Worm (Caenorhabditis elegans) whole organism, early embryonic: ENCODE data around the gene snr-5.

Experiments used
- F13C5.2 ChIP-seq: sonication (generic microtip); optimal IDR thresholded peaks from 2 replicates; lab custom pipeline; 2017; ENCODE audit warnings: mild to moderate bottlenecking, missing genetic modification characterization, inconsistent platforms, missing compliant biosample characterization
- ama-1 ChIP-seq: fragments of 150-350 bp; optimal IDR thresholded peaks from 2 replicates; lab custom pipeline; 2014
- ceh-13 ChIP-seq: fragments of 200-800 bp; sonication (Bioruptor generic); optimal IDR thresholded peaks from 2 replicates; lab custom pipeline; 2018; ENCODE audit warnings: mild to moderate bottlenecking, missing genetic modification characterization, missing compliant biosample characterization
- ceh-36 ChIP-seq: sonication (generic microtip); optimal IDR thresholded peaks from 2 replicates; lab custom pipeline; 2016; ENCODE audit warnings: missing genetic modification characterization, inconsistent platforms, missing compliant biosample characterization
- ets-7 ChIP-seq: sonication (generic microtip); optimal IDR thresholded peaks from 2 replicates; lab custom pipeline; 2016; ENCODE audit warnings: missing genotype, missing genetic modification characterization, missing compliant biosample characterization
- flt-1 ChIP-seq: fragments of 200-800 bp; sonication (Bioruptor generic); IDR thresholded peaks from 2 replicates; pipeline ENCODE4 v1.3.6; 2022; ENCODE audit warnings: missing genetic modification characterization, missing compliant biosample characterization
- hmbx-1 ChIP-seq: sonication (generic microtip); optimal IDR thresholded peaks from 2 replicates; lab custom pipeline; 2016; ENCODE audit warnings: mild to moderate bottlenecking, missing genetic modification characterization, missing compliant biosample characterization
- hmg-4 ChIP-seq: fragments of 200-800 bp; sonication (Bioruptor generic); optimal IDR thresholded peaks from 2 replicates; lab custom pipeline; 2018; ENCODE audit warnings: mild to moderate bottlenecking, missing genetic modification characterization, missing compliant biosample characterization
- hnd-1 ChIP-seq: sonication (generic microtip); optimal IDR thresholded peaks from 2 replicates; lab custom pipeline; 2016; ENCODE audit warnings: missing genetic modification characterization, missing compliant biosample characterization
- sea-1 ChIP-seq: fragments of 200-800 bp; sonication (Bioruptor generic); conservative IDR thresholded peaks from 2 replicates; pipeline ENCODE4 v1.3.6; 2022; ENCODE audit warnings: missing genetic modification characterization, missing compliant biosample characterization
- tbx-37 ChIP-seq: fragments of 200-800 bp; sonication (Bioruptor generic); conservative IDR thresholded peaks from 2 replicates; pipeline ENCODE4 v1.3.6; 2022; ENCODE audit warnings: missing genetic modification reagents, missing genetic modification characterization, missing compliant biosample characterization
- tra-4 ChIP-seq: sonication (generic microtip); optimal IDR thresholded peaks from 2 replicates; lab custom pipeline; 2017; ENCODE audit warnings: missing genetic modification characterization, missing compliant biosample characterization

DNA sequence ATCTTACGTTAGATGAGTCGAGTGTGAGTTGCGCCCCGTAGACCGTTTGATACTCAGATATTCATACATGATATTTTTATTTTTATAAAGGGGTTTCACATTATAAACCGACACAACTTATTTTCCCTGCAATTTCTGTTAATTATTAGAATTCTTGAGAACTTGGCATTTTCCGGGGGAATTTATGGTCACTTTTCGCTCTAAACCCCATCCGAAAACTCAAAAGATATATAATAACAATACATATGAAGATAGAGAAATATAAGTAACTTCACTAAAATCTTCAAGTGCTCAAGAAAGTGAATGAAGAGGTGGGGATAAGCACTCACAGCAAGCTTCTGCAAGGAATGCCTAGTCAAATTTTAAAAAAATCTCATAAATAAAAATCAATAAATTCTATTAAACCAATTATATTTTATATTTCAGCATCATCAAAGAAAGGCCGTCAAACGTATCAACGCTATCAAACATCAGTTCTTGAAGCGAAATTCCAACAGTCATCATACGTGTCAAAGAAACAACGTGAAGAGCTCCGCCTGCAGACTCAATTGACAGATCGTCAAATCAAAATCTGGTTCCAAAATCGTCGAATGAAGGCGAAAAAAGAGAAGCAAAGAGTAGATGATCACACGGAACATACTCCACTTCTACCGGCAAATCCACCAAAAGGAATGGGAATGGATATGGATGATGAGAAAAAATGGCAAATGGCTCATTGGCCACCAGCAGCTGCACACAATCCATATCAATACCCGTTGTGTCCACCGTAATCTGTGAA is 46.1 kb upstream of the snr-5 start:
- TF ChIP-seq F13C5.2 (tag; lab: Kevin White, UChicago) (no peak), tra-4 (tag; lab: Kevin White, UChicago) (no peak), hmg-4 (GFP tag; lab: Kevin White, UChicago) (no peak), ama-1 (lab: Kevin White, UChicago) (no peak), sea-1 (no peak), hnd-1 (tag; lab: Kevin White, UChicago) (no peak), ceh-36 (tag; lab: Kevin White, UChicago) (no peak), hmbx-1 (no peak), flt-1 (GFP tag; lab: Robert Waterston, UW) (no peak), tbx-37 (GFP tag; lab: Robert Waterston, UW) (no peak), ets-7 (tag; lab: Kevin White, UChicago) (no peak), ceh-13 (GFP tag; lab: Kevin White, UChicago) (no peak)
